Worm (Caenorhabditis elegans) whole organism, L4/young adult: ENCODE measurements around the gene egl-47.

Experiments
- W03F9.2 ChIP-seq: fragments of 150-350 bp; optimal IDR thresholded peaks from 2 replicates; lab custom pipeline; 2014; ENCODE audit warnings: missing biosample characterization, missing genetic modification characterization
- dao-5 ChIP-seq: sonication (generic microtip); optimal IDR thresholded peaks from 2 replicates; lab custom pipeline; 2016; ENCODE audit warnings: missing genotype, missing genetic modification characterization, moderate library complexity, missing compliant biosample characterization
- him-1 ChIP-seq: sonication (generic microtip); optimal IDR thresholded peaks from 2 replicates; lab custom pipeline; 2016; ENCODE audit warnings: missing genotype, missing genetic modification reagents, missing genetic modification characterization, missing compliant biosample characterization

egl-47 gene

ce11 chrV:9899278-9899677 lies at the start of gene egl-47:
egl-47 (plus strand) TSS chrV:9899578.
- TF ChIP-seq dao-5 (tag; lab: Kevin White, UChicago): no peak
- no peak for TF ChIP-seq W03F9.2 (tag; lab: Kevin White, UChicago)

- no peak for TF ChIP-seq him-1 (tag; lab: Kevin White, UChicago)
- no peak for TF ChIP-seq W03F9.2 (tag; lab: Kevin White, UChicago)
- TF ChIP-seq dao-5 (tag; lab: Kevin White, UChicago): no peak
These were observed 45.6 kb upstream of the egl-47 start for ce11 chrV:9853801-9854200.

ce11 chrV:9855920-9856852 lies 43.2 kb upstream of the egl-47 start:
- TF ChIP-seq dao-5 (tag; lab: Kevin White, UChicago) (no peak), W03F9.2 (tag; lab: Kevin White, UChicago) (no peak), him-1 (tag; lab: Kevin White, UChicago) (no peak)

- no peak for TF ChIP-seq him-1 (tag; lab: Kevin White, UChicago)
- no peak for TF ChIP-seq dao-5 (tag; lab: Kevin White, UChicago)
- no peak for TF ChIP-seq W03F9.2 (tag; lab: Kevin White, UChicago)
These were observed 42.4 kb upstream of the egl-47 start for ce11 chrV:9856978-9857377.

- TF ChIP-seq him-1 (tag; lab: Kevin White, UChicago) (no peak), W03F9.2 (tag; lab: Kevin White, UChicago) (no peak), dao-5 (tag; lab: Kevin White, UChicago) (no peak)
These were observed 39.5 kb upstream of the egl-47 start, which contains the start of gene lsy-12 for ce11 chrV:9859863-9860262. lsy-12 (minus strand) TSS chrV:9859963.

ce11 chrV:9860337-9860736 lies 39.0 kb upstream of the egl-47 start:
- TF ChIP-seq dao-5 (tag; lab: Kevin White, UChicago) (no peak), him-1 (tag; lab: Kevin White, UChicago) (no peak), W03F9.2 (tag; lab: Kevin White, UChicago) (no peak)

- TF ChIP-seq dao-5 (tag; lab: Kevin White, UChicago): no peak
- no peak for TF ChIP-seq W03F9.2 (tag; lab: Kevin White, UChicago)
- TF ChIP-seq him-1 (tag; lab: Kevin White, UChicago): no peak
These were observed 31.1 kb upstream of the egl-47 start, which contains the start of gene srab-17 for ce11 chrV:9868311-9868710. srab-17 (minus strand) TSS chrV:9868411.

- TF ChIP-seq W03F9.2 (tag; lab: Kevin White, UChicago): no peak
- no peak for TF ChIP-seq him-1 (tag; lab: Kevin White, UChicago)
- no peak for TF ChIP-seq dao-5 (tag; lab: Kevin White, UChicago)
These were observed 28.0 kb upstream of the egl-47 start, which contains the start of gene srab-18 for ce11 chrV:9871339-9871738. srab-18 (minus strand) TSS chrV:9871439.

ce11 chrV:9879404-9879803 lies 20.0 kb upstream of the egl-47 start, which contains the start of gene srab-26:
srab-26 (minus strand) TSS chrV:9879504.
- TF ChIP-seq W03F9.2 (tag; lab: Kevin White, UChicago): no peak
- TF ChIP-seq dao-5 (tag; lab: Kevin White, UChicago): no peak
- no peak for TF ChIP-seq him-1 (tag; lab: Kevin White, UChicago)

ce11 chrV:9879867-9880266 lies 19.5 kb upstream of the egl-47 start, which contains the start of gene sdz-31:
sdz-31 (plus strand) TSS chrV:9880167.
- no peak for TF ChIP-seq W03F9.2 (tag; lab: Kevin White, UChicago)
- no peak for TF ChIP-seq him-1 (tag; lab: Kevin White, UChicago)
- TF ChIP-seq dao-5 (tag; lab: Kevin White, UChicago): no peak

ce11 chrV:9885918-9886488 lies 13.4 kb upstream of the egl-47 start, which contains the start of gene clp-9:
clp-9 (minus strand) TSS chrV:9885968.
- TF ChIP-seq W03F9.2 (tag; lab: Kevin White, UChicago) (no peak), him-1 (tag; lab: Kevin White, UChicago) (no peak), dao-5 (tag; lab: Kevin White, UChicago) (no peak)

ce11 chrV:9889629-9890028 lies 9.7 kb upstream of the egl-47 start, which contains the start of gene fshr-1:
fshr-1 (plus strand) TSS chrV:9889837.
- TF ChIP-seq him-1 (tag; lab: Kevin White, UChicago): no peak
- TF ChIP-seq W03F9.2 (tag; lab: Kevin White, UChicago): no peak
- no peak for TF ChIP-seq dao-5 (tag; lab: Kevin White, UChicago)

ce11 chrV:9901119-9901518 lies 1.7 kb downstream of the egl-47 start:
- TF ChIP-seq dao-5 (tag; lab: Kevin White, UChicago): no peak
- TF ChIP-seq him-1 (tag; lab: Kevin White, UChicago): no peak
- no peak for TF ChIP-seq W03F9.2 (tag; lab: Kevin White, UChicago)
